Fruit fly (Drosophila melanogaster) whole organism, adult: ENCODE measurements around the gene SmydA-2.

Experiments
- CG14711 ChIP-seq: fragments of 200-800 bp; sonication (Bioruptor generic); optimal IDR thresholded peaks from 2 replicates; lab custom pipeline; 2018; ENCODE audit warnings: missing biosample characterization, mild to moderate bottlenecking, missing genetic modification characterization, moderate library complexity
- CG5204 ChIP-seq: fragments of 200-800 bp; sonication (Bioruptor generic); optimal IDR thresholded peaks from 2 replicates; lab custom pipeline; 2016; ENCODE audit warnings: missing biosample characterization, missing genetic modification characterization
- CG7101 ChIP-seq: fragments of 200-800 bp; sonication (Bioruptor generic); optimal IDR thresholded peaks from 2 replicates; lab custom pipeline; 2018; ENCODE audit warnings: missing biosample characterization, mild to moderate bottlenecking, missing genetic modification characterization, moderate library complexity
- Clk ChIP-seq: fragments of 200-800 bp; sonication (Bioruptor generic); optimal IDR thresholded peaks from 2 replicates; lab custom pipeline; 2017; ENCODE audit warnings: missing biosample characterization, missing genetic modification characterization
- Crg-1 ChIP-seq: fragments of 200-800 bp; sonication (Bioruptor generic); optimal IDR thresholded peaks from 2 replicates; lab custom pipeline; 2016; ENCODE audit warnings: missing biosample characterization, missing genetic modification characterization
- bab1 ChIP-seq: fragments of 200-800 bp; sonication (Bioruptor generic); optimal IDR thresholded peaks from 3 replicates; lab custom pipeline; 2019; ENCODE audit warnings: missing biosample characterization, mild to moderate bottlenecking, missing genetic modification characterization, moderate library complexity
- kay ChIP-seq: fragments of 200-800 bp; sonication (Bioruptor generic); peaks from one replicate; lab custom pipeline; 2016; ENCODE audit warnings: missing biosample characterization, missing genetic modification characterization, borderline replicate concordance
- toe ChIP-seq: fragments of 200-800 bp; sonication (Bioruptor generic); optimal IDR thresholded peaks from 2 replicates; lab custom pipeline; 2016; ENCODE audit warnings: missing biosample characterization, missing genetic modification characterization

DNA sequence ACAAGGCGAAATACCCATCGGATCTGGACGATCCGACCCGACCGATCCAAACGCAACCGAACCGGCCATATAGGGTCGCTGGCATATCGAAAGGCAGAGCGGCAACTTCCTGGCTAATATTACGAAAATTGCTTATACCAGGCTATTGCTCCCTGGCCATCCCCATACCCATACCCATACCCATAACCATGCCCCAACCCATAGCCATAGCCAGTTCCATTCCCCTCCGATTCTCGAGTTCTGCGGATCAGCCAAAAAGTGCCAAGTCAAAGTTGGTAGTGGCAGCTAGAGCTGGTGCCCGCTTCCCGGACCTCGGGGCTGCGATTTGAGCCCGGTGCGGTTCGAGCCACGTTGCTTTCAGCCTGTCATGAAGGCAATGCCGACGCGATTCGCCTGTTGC, 38.1 kb upstream of the SmydA-2 start:
- no peak for TF ChIP-seq toe (GFP tag; lab: Kevin White, UChicago)
- TF ChIP-seq bab1 (GFP tag; lab: Kevin White, UChicago), result no peak
- TF ChIP-seq CG7101 (tag; lab: Kevin White, UChicago), result no peak
- TF ChIP-seq kay (GFP tag; lab: Kevin White, UChicago), result no peak
- no peak for TF ChIP-seq CG14711 (tag; lab: Kevin White, UChicago)
- no peak for TF ChIP-seq Clk
- no peak for TF ChIP-seq Crg-1
- TF ChIP-seq CG5204 (GFP tag; lab: Kevin White, UChicago), result no peak
